Worm (Caenorhabditis elegans) whole organism, L2 larva: Measurements from ENCODE around the gene srx-82.
A peak's percentile ranks its signal among the peaks of the same experiment; 100 is the strongest.

Source experiments
- R02D3.7 ChIP-seq: fragments of 150-350 bp; optimal IDR thresholded peaks from 2 replicates; lab custom pipeline; 2014; ENCODE audit warnings: missing biosample characterization, missing genetic modification characterization
- ama-1 ChIP-seq: fragments of 150-350 bp; optimal IDR thresholded peaks from 2 replicates; lab custom pipeline; 2018; ENCODE audit warnings: inconsistent platforms
- blmp-1 ChIP-seq: sonication (generic microtip); optimal IDR thresholded peaks from 2 replicates; lab custom pipeline; 2017; ENCODE audit warnings: missing genetic modification characterization, mild to moderate bottlenecking, missing compliant biosample characterization, antibody characterized with exemption, moderate library complexity; ENCODE audit not compliant: insufficient read depth
- ceh-16 ChIP-seq: fragments of 150-350 bp; optimal IDR thresholded peaks from 2 replicates; lab custom pipeline; 2014; ENCODE audit warnings: missing biosample characterization, missing genetic modification characterization
- ceh-82 ChIP-seq: fragments of 150-350 bp; optimal IDR thresholded peaks from 2 replicates; lab custom pipeline; 2014; ENCODE audit warnings: missing biosample characterization, missing genetic modification characterization
- crh-2 ChIP-seq: sonication (generic microtip); optimal IDR thresholded peaks from 2 replicates; lab custom pipeline; 2017; ENCODE audit warnings: missing biosample characterization, missing genetic modification characterization
- egl-27 ChIP-seq: sonication (generic microtip); optimal IDR thresholded peaks from 3 replicates; lab custom pipeline; 2017; ENCODE audit warnings: missing biosample characterization, missing genetic modification reagents, missing genetic modification characterization
- elt-1 ChIP-seq: fragments of 150-350 bp; optimal IDR thresholded peaks from 2 replicates; lab custom pipeline; 2014; ENCODE audit warnings: missing biosample characterization, missing genetic modification characterization
- fos-1 ChIP-seq: fragments of 150-350 bp; optimal IDR thresholded peaks from 2 replicates; lab custom pipeline; 2014; ENCODE audit warnings: missing biosample characterization, missing genetic modification characterization
- gmeb-1 ChIP-seq: fragments of 150-350 bp; optimal IDR thresholded peaks from 2 replicates; lab custom pipeline; 2014; ENCODE audit warnings: missing biosample characterization, missing genetic modification characterization
- lin-13 ChIP-seq: fragments of 150-350 bp; optimal IDR thresholded peaks from 2 replicates; lab custom pipeline; 2014; ENCODE audit warnings: missing biosample characterization, missing genetic modification reagents, missing genetic modification characterization
- lin-39 ChIP-seq: fragments of 150-350 bp; optimal IDR thresholded peaks from 2 replicates; lab custom pipeline; 2014; ENCODE audit warnings: missing biosample characterization, missing genetic modification reagents, missing genetic modification characterization
- lsy-2 ChIP-seq, 2 experiments: fragments of 150-350 bp in 1 of 2; sonication (generic microtip) in 1 of 2; optimal IDR thresholded peaks; 2 replicates each; lab custom pipeline; 2014 to 2017; ENCODE audit warnings: missing biosample characterization in 2 of 2, missing genetic modification characterization in 2 of 2
- mab-5 ChIP-seq: fragments of 150-350 bp; optimal IDR thresholded peaks from 2 replicates; lab custom pipeline; 2014; ENCODE audit warnings: missing biosample characterization, missing genetic modification characterization
- mbf-1 ChIP-seq: sonication (generic microtip); optimal IDR thresholded peaks from 2 replicates; lab custom pipeline; 2017; ENCODE audit warnings: missing biosample characterization, missing genetic modification characterization
- mdl-1 ChIP-seq, 2 experiments: fragments of 150-350 bp in 1 of 2; sonication (generic microtip) in 1 of 2; optimal IDR thresholded peaks; 2 replicates each; lab custom pipeline; 2017; ENCODE audit warnings: missing biosample characterization in 2 of 2, missing genetic modification characterization in 2 of 2
- nhr-12 ChIP-seq: fragments of 150-350 bp; optimal IDR thresholded peaks from 2 replicates; lab custom pipeline; 2014; ENCODE audit warnings: missing biosample characterization, missing genetic modification characterization
- nhr-129 ChIP-seq: fragments of 150-350 bp; optimal IDR thresholded peaks from 2 replicates; lab custom pipeline; 2014; ENCODE audit warnings: missing biosample characterization, missing genetic modification characterization
- nhr-21 ChIP-seq: fragments of 150-350 bp; optimal IDR thresholded peaks from 2 replicates; lab custom pipeline; 2014; ENCODE audit warnings: missing biosample characterization, missing genetic modification characterization
- nhr-23 ChIP-seq: fragments of 150-350 bp; optimal IDR thresholded peaks from 2 replicates; lab custom pipeline; 2014; ENCODE audit warnings: missing biosample characterization, missing genetic modification reagents, missing genetic modification characterization
- nhr-237 ChIP-seq: fragments of 150-350 bp; optimal IDR thresholded peaks from 2 replicates; lab custom pipeline; 2014; ENCODE audit warnings: missing biosample characterization, missing genetic modification characterization
- nhr-25 ChIP-seq: fragments of 150-350 bp; sonication (generic microtip); optimal IDR thresholded peaks from 3 replicates; lab custom pipeline; 2014; ENCODE audit warnings: missing biosample characterization, missing genetic modification characterization
- nhr-6 ChIP-seq: fragments of 150-350 bp; optimal IDR thresholded peaks from 2 replicates; lab custom pipeline; 2014; ENCODE audit warnings: missing biosample characterization, missing genetic modification characterization
- skn-1 ChIP-seq: sonication (generic microtip); optimal IDR thresholded peaks from 2 replicates; lab custom pipeline; 2017; ENCODE audit warnings: missing biosample characterization, missing genetic modification characterization
- sma-3 ChIP-seq: sonication (generic microtip); optimal IDR thresholded peaks from 2 replicates; lab custom pipeline; 2016; ENCODE audit warnings: missing genetic modification reagents, missing genetic modification characterization, missing compliant biosample characterization
- sma-9 ChIP-seq, 2 experiments: fragments of 150-350 bp in 1 of 2; sonication (generic microtip) in 1 of 2; optimal IDR thresholded peaks; 2 replicates each; lab custom pipeline; 2014 to 2016; ENCODE audit warnings: missing genetic modification characterization in 2 of 2, mild to moderate bottlenecking in 1 of 2, missing biosample characterization in 1 of 2, missing compliant biosample characterization in 1 of 2, missing genetic modification reagents in 1 of 2, moderate library complexity in 1 of 2
- snpc-4 ChIP-seq: fragments of 150-350 bp; optimal IDR thresholded peaks from 2 replicates; lab custom pipeline; 2014; ENCODE audit warnings: missing biosample characterization, missing genetic modification characterization
- unc-39 ChIP-seq: fragments of 150-350 bp; optimal IDR thresholded peaks from 2 replicates; lab custom pipeline; 2014; ENCODE audit warnings: missing biosample characterization, missing genetic modification characterization
- unc-55 ChIP-seq: fragments of 150-350 bp; sonication (generic microtip); optimal IDR thresholded peaks from 3 replicates; lab custom pipeline; 2014; ENCODE audit warnings: missing biosample characterization, missing genetic modification reagents, missing genetic modification characterization
- unc-62 ChIP-seq: fragments of 150-350 bp; optimal IDR thresholded peaks from 2 replicates; lab custom pipeline; 2014; ENCODE audit warnings: missing biosample characterization, missing genetic modification reagents, missing genetic modification characterization
- ztf-11 ChIP-seq: sonication (generic microtip); optimal IDR thresholded peaks from 2 replicates; lab custom pipeline; 2017; ENCODE audit warnings: missing biosample characterization, missing genetic modification characterization

srx-82 gene

DNA sequence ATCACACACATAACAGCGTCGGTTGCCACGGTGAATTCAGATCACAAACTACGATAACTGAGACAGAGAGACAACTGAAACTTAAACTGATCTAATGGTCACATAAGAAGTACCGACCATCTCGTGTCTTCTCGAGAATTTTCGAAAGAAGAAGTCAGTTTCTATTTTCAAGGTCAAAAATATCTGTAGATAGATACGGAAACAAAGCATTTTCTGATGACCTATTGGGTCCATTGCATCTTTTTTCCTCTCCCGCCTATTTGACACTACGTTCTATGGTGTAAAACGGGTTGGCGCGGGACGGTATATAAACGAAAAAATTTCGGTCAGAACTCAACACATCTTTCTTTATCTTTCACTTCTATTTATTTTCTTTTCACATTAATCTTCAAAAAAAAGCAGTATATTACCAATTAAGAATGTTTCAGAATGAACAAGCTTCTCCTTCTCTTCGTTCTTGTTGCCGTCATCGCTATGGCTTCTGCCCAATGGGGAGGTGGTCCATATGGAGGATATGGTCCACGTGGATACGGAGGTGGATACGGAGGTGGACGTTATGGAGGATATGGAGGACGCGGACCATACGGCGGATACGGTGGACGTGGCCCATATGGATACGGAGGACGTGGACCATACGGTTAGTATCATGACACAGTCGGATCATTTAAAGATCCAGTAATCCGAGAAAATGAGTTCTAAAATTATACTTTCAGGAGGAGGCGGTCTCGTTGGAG, 26.6 kb downstream of the srx-82 start, which contains the start of gene nlp-24:
Gene nlp-24, plus strand, starts transcription at position 429 of the 734 bp plus-strand sequence.
- TF ChIP-seq sma-3 (GFP tag; lab: Kevin White, UChicago) (peak; percentile 39), sma-9 (GFP tag; optimal IDR thresholded peaks at IDR 0.05; lab: Kevin White, UChicago) (peak; percentile 72), sma-9 (tag; optimal IDR thresholded peaks at IDR 0.05; lab: Kevin White, UChicago) (no peak), lsy-2 (tag; optimal IDR thresholded peaks at IDR 0.05; lab: Kevin White, UChicago) (peak in 1 of 2 experiments; percentile 46), skn-1 (no peak), ama-1 (lab: Kevin White, UChicago) (peak; percentile 76), mab-5 (tag; lab: Kevin White, UChicago) (no peak), blmp-1 (tag; lab: Kevin White, UChicago) (peak; percentile 79), ceh-16 (peak; percentile 61), mbf-1 (tag; lab: Kevin White, UChicago) (no peak), fos-1 (tag; lab: Kevin White, UChicago) (peak; percentile 20), nhr-21 (tag; lab: Kevin White, UChicago) (peak; percentile 70), gmeb-1 (no peak), crh-2 (tag; lab: Kevin White, UChicago) (peak; percentile 19), elt-1 (tag; lab: Kevin White, UChicago) (peak; percentile 2), nhr-25 (peak; percentile 90), nhr-6 (tag; lab: Kevin White, UChicago) (peak; percentile 49), nhr-129 (tag; lab: Kevin White, UChicago) (peak; percentile 24), mdl-1 (tag; optimal IDR thresholded peaks at IDR 0.05; lab: Kevin White, UChicago) (no peak)

DNA sequence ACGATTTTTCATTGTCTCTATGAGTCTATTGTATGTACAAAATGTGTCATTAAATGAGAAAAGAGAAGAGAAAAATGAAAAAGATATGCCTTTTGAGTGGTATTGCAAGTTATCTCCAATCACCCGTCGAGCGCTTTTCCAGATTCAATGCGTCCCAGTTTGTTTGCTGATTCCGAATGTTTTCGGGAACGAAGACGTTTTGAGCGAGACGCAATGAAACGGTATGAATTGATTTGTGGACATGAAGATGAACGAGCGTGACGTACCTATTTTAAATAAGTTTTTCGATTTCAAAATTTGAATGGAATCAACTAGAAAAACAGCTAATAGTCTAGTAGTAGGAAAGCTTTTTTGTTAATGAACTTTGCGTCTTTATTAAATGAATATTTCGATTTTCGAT, 27.3 kb downstream of the srx-82 start:
- TF ChIP-seq elt-1 (tag; lab: Kevin White, UChicago) (no peak), blmp-1 (tag; lab: Kevin White, UChicago) (peak; percentile 4), gmeb-1 (no peak), nhr-237 (tag; lab: Kevin White, UChicago) (peak; percentile 5), nhr-21 (tag; lab: Kevin White, UChicago) (peak; percentile 4), ama-1 (lab: Kevin White, UChicago) (peak; percentile 53)

DNA sequence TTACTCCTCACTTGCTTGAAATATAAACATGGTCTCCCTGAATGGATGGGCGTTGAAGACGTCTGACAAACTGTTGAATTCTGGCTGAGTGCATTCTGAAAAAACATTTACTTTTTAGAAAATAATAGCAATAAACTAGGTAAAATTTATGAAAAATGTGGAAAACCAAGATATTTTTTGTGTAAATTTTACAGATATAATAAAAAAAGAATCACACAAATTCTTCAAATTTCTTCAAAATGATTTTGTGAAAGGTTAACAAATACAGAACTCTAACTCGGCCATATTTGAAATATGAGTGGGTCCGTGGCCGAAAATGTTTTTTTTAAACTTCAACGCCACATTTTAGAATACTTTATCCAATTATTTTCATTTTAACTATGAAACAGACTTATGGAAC, 28.6 kb downstream of the srx-82 start, which contains the start of gene glb-15:
Gene glb-15, minus strand, starts transcription at position 101 of the 400 bp plus-strand sequence.
- TF ChIP-seq nhr-12 (tag; lab: Kevin White, UChicago) (no peak), unc-39 (no peak), crh-2 (tag; lab: Kevin White, UChicago) (no peak), unc-55 (no peak), nhr-23 (tag; lab: Kevin White, UChicago) (no peak), egl-27 (tag; lab: Kevin White, UChicago) (no peak), snpc-4 (tag; lab: Kevin White, UChicago) (no peak), ama-1 (lab: Kevin White, UChicago) (no peak), fos-1 (tag; lab: Kevin White, UChicago) (no peak), lin-13 (GFP tag; lab: Kevin White, UChicago) (no peak), nhr-6 (tag; lab: Kevin White, UChicago) (no peak), gmeb-1 (no peak)

DNA sequence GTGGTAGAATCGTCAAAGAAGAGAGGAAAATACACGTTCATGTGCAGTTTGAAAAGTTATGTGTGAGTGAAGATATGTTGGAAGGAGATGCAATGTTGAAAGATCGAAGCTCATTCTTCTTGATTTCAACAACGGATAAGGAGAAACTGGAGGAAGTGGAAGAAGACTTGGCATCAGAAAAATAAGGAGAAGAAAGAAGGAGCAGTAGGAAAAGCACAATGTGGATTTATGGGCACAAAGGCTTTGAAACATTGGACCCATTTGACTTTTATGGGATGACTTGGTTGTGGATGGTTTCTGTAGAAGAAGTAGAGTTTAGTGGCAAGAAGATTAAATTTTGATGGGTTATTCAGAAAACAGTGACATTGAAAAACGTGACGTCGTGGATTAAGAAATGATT, 30.5 kb downstream of the srx-82 start:
- TF ChIP-seq mab-5 (tag; lab: Kevin White, UChicago) (peak; percentile 58), lin-39 (tag; lab: Kevin White, UChicago) (no peak)

DNA sequence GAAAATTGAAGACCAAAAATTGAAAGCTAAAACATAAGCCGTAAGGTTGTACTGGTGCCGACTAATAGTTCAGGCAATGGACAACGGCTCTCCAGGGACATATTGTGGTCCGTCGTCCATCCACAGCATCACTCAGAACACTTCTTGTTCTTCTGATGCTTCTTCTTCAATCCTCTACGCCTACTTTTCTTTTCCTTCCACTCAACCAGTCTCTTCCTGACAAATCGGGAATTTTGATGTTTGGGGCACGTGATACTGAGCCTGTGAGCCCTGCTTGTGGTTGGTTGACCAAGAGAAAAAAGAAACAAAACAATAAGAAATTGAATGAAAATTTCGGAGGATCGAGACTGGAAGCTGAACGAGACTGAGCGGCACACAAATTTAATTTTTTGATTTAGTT, 31.7 kb downstream of the srx-82 start:
- TF ChIP-seq mab-5 (tag; lab: Kevin White, UChicago) (peak; percentile 0), ceh-82 (no peak), R02D3.7 (tag; lab: Kevin White, UChicago) (no peak), mdl-1 (tag; optimal IDR thresholded peaks at IDR 0.05; lab: Kevin White, UChicago) (peak in 1 of 2 experiments; percentile 3)
- TF ChIP-seq, all 48 proteins: peak for 2

DNA sequence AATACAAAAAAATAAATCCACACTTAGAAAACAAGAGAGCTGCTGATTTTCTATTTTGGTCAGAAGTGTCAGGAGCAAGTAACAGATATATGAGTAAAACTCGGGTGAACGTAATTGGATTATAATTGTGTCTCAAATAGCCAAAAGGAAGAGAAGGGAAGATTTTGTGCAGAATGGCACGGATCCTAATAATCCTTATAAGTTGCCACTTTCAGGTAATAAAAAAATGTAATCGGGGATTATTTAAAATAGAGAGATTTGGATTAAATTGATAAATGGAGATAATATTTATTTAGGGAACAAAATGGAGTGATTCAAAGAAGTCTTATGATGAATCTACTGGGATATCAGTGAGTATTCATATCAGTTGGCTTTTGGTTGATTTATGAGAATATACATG, 35.4 kb downstream of the srx-82 start:
- TF ChIP-seq sma-3 (GFP tag; lab: Kevin White, UChicago), result no peak
- TF ChIP-seq ztf-11 (tag; lab: Kevin White, UChicago), result no peak
- no peak for TF ChIP-seq egl-27 (tag; lab: Kevin White, UChicago)
- no peak for TF ChIP-seq R02D3.7 (tag; lab: Kevin White, UChicago)
- TF ChIP-seq unc-62 (GFP tag; lab: Kevin White, UChicago), result no peak
- TF ChIP-seq, all 48 proteins: peak for 0
